Fruit fly (Drosophila melanogaster): ENCODE results near the gene CG12795.

CG12795 gene

dm6 chr2L:3475948-3476347 is 23.7 kb downstream of the CG12795 start (continued):
- peak; percentile 72; the same call in 2 of the 3 replicates for TF ChIP-seq CG11695 (GFP tag; IDR thresholded peaks at IDR 0.05)
- no peak for TF ChIP-seq btn (GFP tag; optimal IDR thresholded peaks at IDR 0.05)
- TF ChIP-seq mld (GFP tag; IDR thresholded peaks at IDR 0.05; ENCODE audit: partially characterized antibody) = no peak
- no peak for TF ChIP-seq CG1792 (GFP tag; optimal IDR thresholded peaks at IDR 0.05)
- TF ChIP-seq cad (GFP tag; optimal IDR thresholded peaks at IDR 0.05) = no peak
- no peak for TF ChIP-seq dan (GFP tag; IDR thresholded peaks at IDR 0.05)
- peak; percentile 66 for TF ChIP-seq CG2712 (tag; optimal IDR thresholded peaks at IDR 0.05)
- TF ChIP-seq GATAe (GFP tag; conservative IDR thresholded peaks at IDR 0.05) = no peak
- TF ChIP-seq CG11696 (GFP tag; IDR thresholded peaks at IDR 0.05) = no peak
- TF ChIP-seq CG9817 (tag; optimal IDR thresholded peaks at IDR 0.05) = peak; percentile 72
- TF ChIP-seq pros (GFP tag; optimal IDR thresholded peaks at IDR 0.05) = no peak
- peak; percentile 24 for TF ChIP-seq salm (tag; optimal IDR thresholded peaks at IDR 0.05)
- no peak for TF ChIP-seq CG6791 (GFP tag; IDR thresholded peaks at IDR 0.05; ENCODE audit: partially characterized antibody)
- TF ChIP-seq tna (GFP tag; IDR thresholded peaks at IDR 0.05; ENCODE audit: partially characterized antibody) = no peak
- TF ChIP-seq CG17802 (tag; optimal IDR thresholded peaks at IDR 0.05) = no peak
- TF ChIP-seq Ets65A (GFP tag) = no peak
- no peak for TF ChIP-seq CG34376 (GFP tag; optimal IDR thresholded peaks at IDR 0.05)
- 0 out of 2 replicates have a peak, but pooled peaks have one; percentile 40 for TF ChIP-seq NFAT (GFP tag; IDR thresholded peaks at IDR 0.05)
- TF ChIP-seq bcd (GFP tag; optimal IDR thresholded peaks at IDR 0.05) = peak; percentile 49
- TF ChIP-seq CG3065 (GFP tag; optimal IDR thresholded peaks at IDR 0.05) = no peak
- peak; percentile 34; the same call in 2 of the 3 replicates for TF ChIP-seq B-H1 (GFP tag; IDR thresholded peaks at IDR 0.05)
- TF ChIP-seq ATbp (GFP tag; optimal IDR thresholded peaks at IDR 0.05) = peak; percentile 51
- TF ChIP-seq Opbp (GFP tag; IDR thresholded peaks at IDR 0.05; ENCODE audit: partially characterized antibody) = no peak
- TF ChIP-seq CG8388 (GFP tag; optimal IDR thresholded peaks at IDR 0.05) = peak; percentile 27
- TF ChIP-seq CG7987 (GFP tag; optimal IDR thresholded peaks at IDR 0.05) = peak; percentile 31
- TF ChIP-seq D19B (GFP tag; optimal IDR thresholded peaks at IDR 0.05) = peak; percentile 51
- TF ChIP-seq kay (GFP tag; optimal IDR thresholded peaks at IDR 0.05) = peak; percentile 11
- no peak for TF ChIP-seq Ravus (GFP tag; IDR thresholded peaks at IDR 0.05)
- TF ChIP-seq crp (GFP tag; optimal IDR thresholded peaks at IDR 0.05) = no peak
- TF ChIP-seq dmrt99B (tag; optimal IDR thresholded peaks at IDR 0.05) = peak; percentile 78
- TF ChIP-seq kah (GFP tag; optimal IDR thresholded peaks at IDR 0.05) = no peak
- TF ChIP-seq Mrtf (GFP tag; IDR thresholded peaks at IDR 0.05) = no peak; the same call in 2 of the 3 replicates
- no peak for TF ChIP-seq ro (GFP tag; IDR thresholded peaks at IDR 0.05)
- no peak for TF ChIP-seq CG33213 (GFP tag; optimal IDR thresholded peaks at IDR 0.05)
- TF ChIP-seq sr (GFP tag; IDR thresholded peaks at IDR 0.05) = no peak
- TF ChIP-seq CG10431 (GFP tag; optimal IDR thresholded peaks at IDR 0.05) = no peak
- TF ChIP-seq CG31224 (GFP tag; IDR thresholded peaks at IDR 0.05) = no peak
- peak; percentile 65 for TF ChIP-seq CG3281 (GFP tag; optimal IDR thresholded peaks at IDR 0.05)
- no peak for TF ChIP-seq fu2 (GFP tag; optimal IDR thresholded peaks at IDR 0.05)
- TF ChIP-seq gcm2 (GFP tag; optimal IDR thresholded peaks at IDR 0.05) = no peak
- peak in 1 of 3 experiments; percentile 7 for TF ChIP-seq lola (GFP tag; optimal IDR thresholded peaks at IDR 0.05)
- TF ChIP-seq YL-1 (GFP tag; optimal IDR thresholded peaks at IDR 0.05) = no peak
- no peak for TF ChIP-seq CG31365 (tag; optimal IDR thresholded peaks at IDR 0.05)
- TF ChIP-seq CG4404 (GFP tag; IDR thresholded peaks at IDR 0.05) = no peak
- no peak for TF ChIP-seq CG2202 (tag; optimal IDR thresholded peaks at IDR 0.05)
- no peak for TF ChIP-seq stwl (tag; optimal IDR thresholded peaks at IDR 0.05)
- TF ChIP-seq D (optimal IDR thresholded peaks at IDR 0.05) = no peak
- TF ChIP-seq D (GFP tag; optimal IDR thresholded peaks at IDR 0.05) = peak; percentile 19
- peak; percentile 27 for TF ChIP-seq maf-S (GFP tag; optimal IDR thresholded peaks at IDR 0.05)
- TF ChIP-seq CG3838 (GFP tag; optimal IDR thresholded peaks at IDR 0.05) = no peak
- peak; percentile 77 for TF ChIP-seq Med (GFP tag)
